Worm (Caenorhabditis elegans): ENCODE results near the gene ZK930.2.

Gene ZK930.2

ce11 chrII:11910569-11910968 is 17.3 kb upstream of the ZK930.2 start:
- no peak for TF ChIP-seq efl-1 (optimal IDR thresholded peaks at IDR 0.05)
- TF ChIP-seq efl-1 (GFP tag; optimal IDR thresholded peaks at IDR 0.05 in 1 of 2) = peak in 1 of 2 experiments; percentile 30
- no peak for TF ChIP-seq F16B12.6 (tag; optimal IDR thresholded peaks at IDR 0.05)

- no peak for TF ChIP-seq efl-3 (GFP tag; optimal IDR thresholded peaks at IDR 0.05)
Observed at ce11 chrII:11906217-11906616, 13.0 kb upstream of the ZK930.2 start, which contains the start of gene ZK930.4. ZK930.4 (plus strand) TSS chrII:11906517.

ce11 chrII:11905023-11905422 is 11.8 kb upstream of the ZK930.2 start:
- no peak for TF ChIP-seq nhr-19 (GFP tag; conservative IDR thresholded peaks at IDR 0.05)

DNA sequence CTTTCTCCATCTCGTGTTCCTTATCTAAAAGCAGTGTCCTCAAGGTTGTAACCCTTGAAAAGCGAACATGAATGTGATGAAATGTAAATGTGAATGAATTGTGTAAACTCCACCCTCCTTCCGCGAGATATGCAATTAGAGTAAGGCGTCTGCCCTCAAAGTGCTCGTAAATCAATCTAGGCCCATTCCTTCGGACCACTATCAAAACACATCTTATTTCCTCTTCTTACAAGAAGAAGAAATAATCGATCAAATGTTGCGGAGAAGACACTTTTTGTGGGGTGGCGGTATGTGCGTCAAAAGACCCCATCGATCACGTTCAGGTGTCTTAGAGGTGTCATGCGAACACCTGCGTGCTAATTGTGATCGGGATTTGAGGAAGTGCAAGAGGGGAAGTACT is 9.0 kb upstream of the ZK930.2 start:
- TF ChIP-seq zag-1 (tag; optimal IDR thresholded peaks at IDR 0.05) (no peak), fkh-4 (tag; optimal IDR thresholded peaks at IDR 0.05; ENCODE audit: borderline replicate concordance) (no peak), mep-1 (tag; optimal IDR thresholded peaks at IDR 0.05) (peak; percentile 8), nhr-77 (tag; optimal IDR thresholded peaks at IDR 0.05) (no peak), unc-30 (tag; optimal IDR thresholded peaks at IDR 0.05) (no peak), mdl-1 (tag; optimal IDR thresholded peaks at IDR 0.05) (no peak), lin-14 (GFP tag; optimal IDR thresholded peaks at IDR 0.05) (peak; percentile 22)

DNA sequence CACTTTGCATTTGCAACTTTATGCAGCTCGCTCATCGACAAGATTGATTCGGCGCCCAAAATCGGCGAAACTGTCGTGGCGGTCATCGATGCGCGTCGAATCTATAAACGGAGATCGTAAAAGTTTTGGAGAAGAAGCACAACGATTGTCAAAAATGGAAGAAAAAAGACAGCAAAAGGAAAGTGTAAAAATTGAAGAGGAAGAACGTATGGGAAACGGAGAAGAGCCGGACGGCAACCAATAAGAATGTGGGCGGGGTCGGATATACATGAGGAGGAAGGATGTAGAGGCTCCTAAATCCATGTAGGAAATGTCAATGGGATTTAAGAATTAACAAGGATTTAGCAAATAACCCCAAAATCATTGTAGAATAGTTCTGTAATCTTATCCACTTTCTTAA is 7.9 kb upstream of the ZK930.2 start, which contains the start of gene vab-23:
Gene vab-23, minus strand, starts transcription at position 101 of the 400 bp plus-strand sequence.
- TF ChIP-seq unc-62 (GFP tag; optimal IDR thresholded peaks at IDR 0.05) = no peak
- no peak for TF ChIP-seq nhr-77 (tag; optimal IDR thresholded peaks at IDR 0.05)
- no peak for TF ChIP-seq unc-30 (tag; optimal IDR thresholded peaks at IDR 0.05)
- TF ChIP-seq aly-2 (tag; optimal IDR thresholded peaks at IDR 0.05) = no peak
- TF ChIP-seq hlh-4 (tag; optimal IDR thresholded peaks at IDR 0.05) = no peak
- TF ChIP-seq isw-1 (GFP tag; IDR thresholded peaks at IDR 0.05) = no peak
- TF ChIP-seq blmp-1 (tag; optimal IDR thresholded peaks at IDR 0.05) = no peak
- TF ChIP-seq ceh-63 (GFP tag; optimal IDR thresholded peaks at IDR 0.05) = no peak
- TF ChIP-seq nhr-11 (tag; optimal IDR thresholded peaks at IDR 0.05) = no peak
- no peak for TF ChIP-seq pag-3 (tag; optimal IDR thresholded peaks at IDR 0.05; ENCODE audit: borderline replicate concordance, insufficient read depth)
- no peak for TF ChIP-seq mdl-1 (tag; optimal IDR thresholded peaks at IDR 0.05)
- no peak for TF ChIP-seq pqm-1 (tag; optimal IDR thresholded peaks at IDR 0.05)
- no peak for TF ChIP-seq mab-9 (GFP tag; IDR thresholded peaks at IDR 0.05)
- no peak for TF ChIP-seq jun-1 (tag; optimal IDR thresholded peaks at IDR 0.05)
- no peak for TF ChIP-seq zip-4 (GFP tag; optimal IDR thresholded peaks at IDR 0.05)
- no peak for TF ChIP-seq pax-3 (tag; optimal IDR thresholded peaks at IDR 0.05)
- TF ChIP-seq efl-3 (GFP tag; optimal IDR thresholded peaks at IDR 0.05) = no peak
- TF ChIP-seq ceh-90 (tag; optimal IDR thresholded peaks at IDR 0.05) = no peak
- no peak for TF ChIP-seq ceh-88 (GFP tag; IDR thresholded peaks at IDR 0.05)

DNA sequence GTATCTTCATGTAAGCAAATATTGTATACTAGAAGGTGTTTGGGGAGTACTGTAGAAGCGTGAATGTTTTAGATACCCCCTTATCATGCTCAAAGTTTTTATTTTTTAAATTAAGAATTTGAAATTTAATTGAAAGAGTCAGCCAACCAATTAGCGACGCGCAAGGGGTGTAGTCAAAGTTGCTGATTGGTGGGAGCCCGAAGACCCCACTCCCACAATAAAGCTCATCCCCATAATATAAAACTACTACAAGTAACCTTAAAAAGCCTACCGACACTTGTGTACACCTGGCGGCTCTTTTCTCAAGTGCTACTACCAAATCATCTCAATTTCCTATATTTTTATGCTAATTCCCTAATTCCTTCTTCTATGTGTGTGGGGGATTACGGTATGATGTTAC is 6.5 kb upstream of the ZK930.2 start:
- no peak for TF ChIP-seq nhr-84 (tag; optimal IDR thresholded peaks at IDR 0.05)
- no peak for TF ChIP-seq snu-23 (GFP tag; optimal IDR thresholded peaks at IDR 0.05)
- TF ChIP-seq unc-30 (tag; optimal IDR thresholded peaks at IDR 0.05) = no peak
- TF ChIP-seq nhr-71 (tag; optimal IDR thresholded peaks at IDR 0.05) = no peak
- no peak for TF ChIP-seq ztf-4 (tag; optimal IDR thresholded peaks at IDR 0.05)
- no peak for TF ChIP-seq pag-3 (tag; optimal IDR thresholded peaks at IDR 0.05; ENCODE audit: borderline replicate concordance, insufficient read depth)
- no peak for TF ChIP-seq ceh-63 (GFP tag; optimal IDR thresholded peaks at IDR 0.05)
- TF ChIP-seq unc-86 (tag; optimal IDR thresholded peaks at IDR 0.05) = no peak
- no peak for TF ChIP-seq fos-1 (tag; optimal IDR thresholded peaks at IDR 0.05)
- TF ChIP-seq elt-2 (tag; optimal IDR thresholded peaks at IDR 0.05) = no peak
- no peak for TF ChIP-seq mep-1 (tag; optimal IDR thresholded peaks at IDR 0.05)
- TF ChIP-seq ceh-8 (GFP tag; optimal IDR thresholded peaks at IDR 0.05) = no peak
- no peak for TF ChIP-seq lsy-2 (tag; optimal IDR thresholded peaks at IDR 0.05)
- TF ChIP-seq xbp-1 (tag; optimal IDR thresholded peaks at IDR 0.05) = no peak
- TF ChIP-seq C34B4.2 (tag; optimal IDR thresholded peaks at IDR 0.05) = no peak
- TF ChIP-seq hpl-2 (GFP tag; optimal IDR thresholded peaks at IDR 0.05) = no peak

Measured in whole organism, L1 larva.